Fruit fly (Drosophila melanogaster) whole organism, embryonic: ENCODE results near the gene Eig71Ed.

Experiments used
- ATbp ChIP-seq: fragments of 200-800 bp; sonication (Bioruptor generic); optimal IDR thresholded peaks from 2 replicates; lab custom pipeline; 2017; ENCODE audit warnings: missing biosample characterization, mild to moderate bottlenecking, missing genetic modification characterization, missing genetic modification reagents
- Asciz ChIP-seq: fragments of 200-800 bp; sonication (Bioruptor generic); optimal IDR thresholded peaks from 2 replicates; lab custom pipeline; 2017; ENCODE audit warnings: missing biosample characterization, mild to moderate bottlenecking, missing genetic modification characterization, missing genetic modification reagents
- B-H2 ChIP-seq: fragments of 200-800 bp; sonication (Bioruptor generic); optimal IDR thresholded peaks from 2 replicates; lab custom pipeline; 2018; ENCODE audit warnings: missing biosample characterization, mild to moderate bottlenecking, missing genetic modification characterization
- CG10147 ChIP-seq: fragments of 200-800 bp; sonication (Bioruptor generic); optimal IDR thresholded peaks from 2 replicates; lab custom pipeline; 2019; ENCODE audit warnings: missing biosample characterization, mild to moderate bottlenecking, missing genetic modification characterization, moderate library complexity
- CG10209 ChIP-seq: fragments of 200-800 bp; sonication (Bioruptor generic); optimal IDR thresholded peaks from 3 replicates; lab custom pipeline; 2017; ENCODE audit warnings: missing biosample characterization, mild to moderate bottlenecking, missing genetic modification characterization, missing genetic modification reagents
- CG11085 ChIP-seq: fragments of 200-800 bp; sonication (Bioruptor generic); IDR thresholded peaks from 2 replicates; pipeline ENCODE4 v1.3.6; 2022; ENCODE audit warnings: missing biosample characterization, missing genetic modification characterization
- CG13123 ChIP-seq: fragments of 200-800 bp; sonication (Bioruptor generic); optimal IDR thresholded peaks from 2 replicates; lab custom pipeline; 2016; ENCODE audit warnings: missing biosample characterization, missing genetic modification characterization
- CG1529 ChIP-seq: fragments of 200-800 bp; sonication (Bioruptor generic); optimal IDR thresholded peaks from 3 replicates; lab custom pipeline; 2018; ENCODE audit warnings: missing biosample characterization, missing genetic modification characterization
- CG16815 ChIP-seq: fragments of 200-800 bp; sonication (Bioruptor generic); optimal IDR thresholded peaks from 3 replicates; lab custom pipeline; 2017; ENCODE audit warnings: missing biosample characterization, mild to moderate bottlenecking, missing genetic modification characterization
- CG18011 ChIP-seq: fragments of 200-800 bp; sonication (Bioruptor generic); optimal IDR thresholded peaks from 2 replicates; lab custom pipeline; 2017; ENCODE audit warnings: missing biosample characterization, missing genetic modification characterization, mild to moderate bottlenecking, moderate library complexity, missing genotype
- CG31224 ChIP-seq: fragments of 200-800 bp; sonication (Bioruptor generic); IDR thresholded peaks from 2 replicates; pipeline ENCODE4 v1.3.6; 2022; ENCODE audit warnings: missing biosample characterization, missing genetic modification characterization
- CG6683 ChIP-seq: fragments of 200-800 bp; sonication (Bioruptor generic); optimal IDR thresholded peaks from 2 replicates; lab custom pipeline; 2017; ENCODE audit warnings: missing biosample characterization, mild to moderate bottlenecking, missing genetic modification characterization, missing genetic modification reagents
- CG6689 ChIP-seq: fragments of 200-800 bp; sonication (Bioruptor generic); IDR thresholded peaks from 2 replicates; pipeline ENCODE4 v1.3.6; 2022; ENCODE audit warnings: missing biosample characterization, missing genetic modification characterization
- CG8388 ChIP-seq: fragments of 200-800 bp; sonication (Bioruptor generic); optimal IDR thresholded peaks from 2 replicates; lab custom pipeline; 2019; ENCODE audit warnings: missing biosample characterization, mild to moderate bottlenecking, missing genetic modification characterization, moderate library complexity
- CG8478 ChIP-seq: fragments of >200 bp; optimal IDR thresholded peaks from 2 replicates; lab custom pipeline; 2018
- CG8924 ChIP-seq: fragments of 200-800 bp; optimal IDR thresholded peaks from 3 replicates; lab custom pipeline; 2019; ENCODE audit warnings: missing biosample characterization, mild to moderate bottlenecking, missing genetic modification characterization, moderate library complexity
- CG9215 ChIP-seq: fragments of 200-800 bp; sonication (Bioruptor generic); IDR thresholded peaks from 2 replicates; pipeline ENCODE4 v1.3.6; 2022; ENCODE audit warnings: missing biosample characterization, missing genetic modification characterization
- CkIIα-i1 ChIP-seq: fragments of 200-800 bp; sonication (Bioruptor generic); IDR thresholded peaks from 2 replicates; pipeline ENCODE4 v1.3.6; 2022; ENCODE audit warnings: missing biosample characterization, missing genetic modification characterization
- CrebB ChIP-seq: fragments of 200-800 bp; sonication (Bioruptor generic); optimal IDR thresholded peaks from 3 replicates; lab custom pipeline; 2018; ENCODE audit warnings: missing biosample characterization, mild to moderate bottlenecking, missing genetic modification characterization
- Doc3 ChIP-seq: fragments of 200-800 bp; sonication (Bioruptor generic); IDR thresholded peaks from 3 replicates; pipeline ENCODE4 v1.3.6; 2022; ENCODE audit warnings: missing biosample characterization, missing genetic modification characterization; ENCODE audit not compliant: partially characterized antibody
- Dp ChIP-seq: fragments of 200-800 bp; sonication (Bioruptor generic); optimal IDR thresholded peaks from 2 replicates; lab custom pipeline; 2018; ENCODE audit warnings: missing biosample characterization, mild to moderate bottlenecking, missing genetic modification characterization, moderate library complexity
- Drgx ChIP-seq: fragments of 200-800 bp; sonication (Bioruptor generic); IDR thresholded peaks from 2 replicates; pipeline ENCODE4 v1.3.6; 2022; ENCODE audit warnings: missing biosample characterization, missing genetic modification characterization
- HHEX ChIP-seq: fragments of 200-800 bp; sonication (Bioruptor generic); optimal IDR thresholded peaks from 3 replicates; lab custom pipeline; 2017; ENCODE audit warnings: missing biosample characterization, mild to moderate bottlenecking, missing genetic modification characterization, missing genetic modification reagents
- HLHmδ ChIP-seq: fragments of 200-800 bp; sonication (Bioruptor generic); optimal IDR thresholded peaks from 2 replicates; lab custom pipeline; 2018; ENCODE audit warnings: missing biosample characterization, mild to moderate bottlenecking, missing genetic modification characterization, moderate library complexity
- Kr ChIP-seq: fragments of 200-800 bp; sonication (Bioruptor generic); optimal IDR thresholded peaks from 2 replicates; lab custom pipeline; 2017; ENCODE audit warnings: missing biosample characterization, mild to moderate bottlenecking, missing genetic modification characterization
- PHDP ChIP-seq: fragments of 200-800 bp; sonication (Bioruptor generic); optimal IDR thresholded peaks from 3 replicates; lab custom pipeline; 2018; ENCODE audit warnings: missing biosample characterization, mild to moderate bottlenecking, missing genetic modification characterization, moderate library complexity
- Ssrp ChIP-seq: fragments of 200-800 bp; sonication (Bioruptor generic); optimal IDR thresholded peaks from 2 replicates; lab custom pipeline; 2018; ENCODE audit warnings: missing biosample characterization, mild to moderate bottlenecking, missing genetic modification characterization, moderate library complexity
- bab2 ChIP-seq: fragments of 200-800 bp; sonication (Bioruptor generic); optimal IDR thresholded peaks from 2 replicates; lab custom pipeline; 2016; ENCODE audit warnings: missing biosample characterization, missing genetic modification characterization
- grn ChIP-seq: fragments of 200-800 bp; sonication (Bioruptor generic); optimal IDR thresholded peaks from 3 replicates; lab custom pipeline; 2017; ENCODE audit warnings: missing biosample characterization, missing genetic modification characterization
- gsb-n ChIP-seq: fragments of 200-800 bp; sonication (Bioruptor generic); optimal IDR thresholded peaks from 3 replicates; lab custom pipeline; 2018; ENCODE audit warnings: missing biosample characterization, mild to moderate bottlenecking, missing genetic modification characterization
- kay ChIP-seq: fragments of 200-800 bp; sonication (Bioruptor generic); optimal IDR thresholded peaks from 2 replicates; lab custom pipeline; 2016; ENCODE audit warnings: missing biosample characterization, missing genetic modification characterization
- lab ChIP-seq: fragments of 200-800 bp; sonication (Bioruptor generic); optimal IDR thresholded peaks from 3 replicates; lab custom pipeline; 2017; ENCODE audit warnings: missing biosample characterization, missing genetic modification characterization, mild to moderate bottlenecking, moderate library complexity, missing genetic modification reagents
- lilli ChIP-seq: fragments of 200-800 bp; sonication (Bioruptor generic); optimal IDR thresholded peaks from 3 replicates; lab custom pipeline; 2016; ENCODE audit warnings: missing biosample characterization, missing genetic modification characterization
- lola ChIP-seq, 3 experiments: fragments of >200 bp in 2 of 3; fragments of 200-800 bp in 1 of 3; sonication (Bioruptor generic) in 1 of 3; optimal IDR thresholded peaks; 2 replicates each; lab custom pipeline; 2017 to 2019; ENCODE audit warnings: missing biosample characterization in 3 of 3, missing genetic modification characterization in 3 of 3, mild to moderate bottlenecking in 1 of 3, moderate library complexity in 1 of 3
- luna ChIP-seq: fragments of 200-800 bp; sonication (Bioruptor generic); optimal IDR thresholded peaks from 2 replicates; lab custom pipeline; 2016; ENCODE audit warnings: missing biosample characterization, missing genetic modification characterization
- oc ChIP-seq: fragments of 200-800 bp; sonication (Bioruptor generic); optimal IDR thresholded peaks from 2 replicates; lab custom pipeline; 2018; ENCODE audit warnings: missing biosample characterization, mild to moderate bottlenecking, missing genetic modification characterization, moderate library complexity
- pb ChIP-seq: fragments of 200-800 bp; sonication (Bioruptor generic); optimal IDR thresholded peaks from 3 replicates; lab custom pipeline; 2016; ENCODE audit warnings: missing biosample characterization, missing genetic modification characterization
- pnt ChIP-seq: fragments of 200-800 bp; sonication (Bioruptor generic); optimal IDR thresholded peaks from 3 replicates; lab custom pipeline; 2016; ENCODE audit warnings: missing biosample characterization, missing genetic modification characterization
- prd ChIP-seq, 3 experiments: fragments of >200 bp in 2 of 3; fragments of 200-800 bp in 1 of 3; sonication (Bioruptor generic) in 1 of 3; optimal IDR thresholded peaks in 2 of 3; IDR thresholded peaks in 1 of 3; 2 replicates in 2 of 3; 3 replicates in 1 of 3; pipeline versions ENCODE4 v1.3.6 to Lab custom; 2017 to 2022; ENCODE audit warnings: missing biosample characterization in 1 of 3, missing genetic modification characterization in 1 of 3
- ranshi ChIP-seq: fragments of 200-800 bp; sonication (Bioruptor generic); IDR thresholded peaks from 2 replicates; pipeline ENCODE4 v1.3.6; 2022; ENCODE audit warnings: missing biosample characterization, missing genetic modification characterization
- repo ChIP-seq: fragments of 200-800 bp; sonication (Bioruptor generic); optimal IDR thresholded peaks from 2 replicates; lab custom pipeline; 2016; ENCODE audit warnings: missing biosample characterization, missing genetic modification characterization
- scrt ChIP-seq: fragments of 200-800 bp; sonication (Bioruptor generic); optimal IDR thresholded peaks from 2 replicates; lab custom pipeline; 2018; ENCODE audit warnings: missing biosample characterization, mild to moderate bottlenecking, missing genetic modification characterization, moderate library complexity
- seq ChIP-seq: fragments of 200-800 bp; sonication (Bioruptor generic); IDR thresholded peaks from 2 replicates; pipeline ENCODE4 v1.3.6; 2022; ENCODE audit warnings: missing biosample characterization, missing genetic modification characterization
- sim ChIP-seq: fragments of 200-800 bp; sonication (Bioruptor generic); IDR thresholded peaks from 2 replicates; pipeline ENCODE4 v1.3.6; 2022; ENCODE audit warnings: missing biosample characterization, missing genetic modification characterization
- unc-4 ChIP-seq: fragments of 200-800 bp; sonication (Bioruptor generic); IDR thresholded peaks from 2 replicates; pipeline ENCODE4 v1.3.6; 2022; ENCODE audit warnings: missing biosample characterization, missing genetic modification characterization; ENCODE audit not compliant: partially characterized antibody
- z ChIP-seq: fragments of 200-800 bp; sonication (Bioruptor generic); IDR thresholded peaks from 3 replicates; pipeline ENCODE4 v1.3.6; 2022; ENCODE audit warnings: missing biosample characterization, missing genetic modification characterization
- zen2 ChIP-seq: fragments of 200-800 bp; sonication (Bioruptor generic); IDR thresholded peaks from 3 replicates; pipeline ENCODE4 v1.3.6; 2022; ENCODE audit warnings: missing biosample characterization, missing genetic modification characterization; ENCODE audit not compliant: partially characterized antibody
- zfh1 ChIP-seq: fragments of 200-800 bp; sonication (Bioruptor generic); IDR thresholded peaks from 3 replicates; pipeline ENCODE4 v1.3.6; 2022; ENCODE audit warnings: missing biosample characterization, missing genetic modification characterization

Gene Eig71Ed

DNA sequence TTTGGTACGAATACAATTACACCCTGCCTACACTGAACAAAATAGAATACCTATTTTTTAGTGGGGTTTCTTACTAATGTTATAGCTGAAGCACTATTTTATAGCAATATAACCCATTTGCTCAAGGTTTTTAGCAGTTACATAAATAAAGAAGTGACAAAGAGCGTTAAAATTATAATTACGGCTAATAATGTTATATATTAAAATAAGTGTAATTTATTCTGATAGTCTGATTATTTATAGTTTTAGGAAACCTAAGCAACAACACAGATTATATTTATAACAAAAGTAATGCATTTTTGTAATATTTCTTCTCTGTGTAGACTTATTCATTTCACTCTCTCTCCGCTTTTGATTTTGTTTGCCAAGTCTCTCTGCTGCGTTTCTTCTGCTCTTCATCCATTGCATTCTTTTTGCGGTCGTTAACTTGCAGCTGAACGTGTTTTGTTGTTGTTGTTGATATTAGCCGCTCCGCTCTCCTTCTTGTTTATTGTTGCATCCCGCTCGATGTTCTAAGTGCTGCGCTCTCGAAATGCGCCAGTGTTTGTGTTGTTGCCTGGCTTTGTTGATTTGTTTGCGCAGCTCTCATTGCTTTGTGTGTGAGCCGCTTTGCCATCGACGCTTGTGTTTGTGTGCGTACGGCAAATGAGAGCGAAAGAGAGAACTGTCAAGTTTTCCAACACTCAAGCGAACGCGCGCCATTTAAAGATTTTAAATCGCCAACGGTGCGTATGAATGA lies 26.5 kb upstream of the Eig71Ed start (continued):
- TF ChIP-seq CG8388 (GFP tag; lab: Kevin White, UChicago) (peak; percentile 93), kay (peak; percentile 59), Kr (GFP tag; lab: Kevin White, UChicago) (no peak), Doc3 (GFP tag; lab: Robert Waterston, UW) (no peak), CG6683 (peak; percentile 84), Asciz (GFP tag; lab: Kevin White, UChicago) (peak; percentile 91), CG9215 (GFP tag; lab: Robert Waterston, UW) (peak; percentile 87), pnt (peak; percentile 43), oc (tag; lab: Kevin White, UChicago) (peak; percentile 88), Ssrp (tag; lab: Kevin White, UChicago) (peak; percentile 95), lola (GFP tag; optimal IDR thresholded peaks at IDR 0.05; lab: Kevin White, UChicago) (peak in 1 of 3 experiments; percentile 90), HLHmδ (GFP tag; lab: Kevin White, UChicago) (peak; percentile 65), repo (GFP tag; lab: Kevin White, UChicago) (no peak), CG11085 (GFP tag; lab: Robert Waterston, UW) (peak; percentile 55; the same call in 1 of the 2 replicates), CkIIα-i1 (no peak), Dp (GFP tag; lab: Kevin White, UChicago) (peak; percentile 89), PHDP (tag; lab: Kevin White, UChicago) (peak; percentile 95), scrt (GFP tag; lab: Kevin White, UChicago) (peak; percentile 78), CrebB (tag; lab: Kevin White, UChicago) (peak; percentile 52), zfh1 (GFP tag; lab: Robert Waterston, UW) (peak; percentile 66; the same call in 2 of the 3 replicates), lilli (GFP tag; lab: Kevin White, UChicago) (peak; percentile 55), pb (GFP tag; lab: Kevin White, UChicago) (peak; percentile 12), CG6689 (GFP tag; lab: Robert Waterston, UW) (peak; percentile 90), zen2 (GFP tag; lab: Robert Waterston, UW) (no peak), CG31224 (peak; percentile 80), z (GFP tag; lab: Robert Waterston, UW) (no peak), bab2 (GFP tag; lab: Kevin White, UChicago) (peak; percentile 34), CG18011 (GFP tag; lab: Kevin White, UChicago) (peak; percentile 50), CG16815 (GFP tag; lab: Kevin White, UChicago) (peak; percentile 85), lab (peak; percentile 90), CG13123 (no peak), unc-4 (GFP tag; lab: Robert Waterston, UW) (no peak), prd (optimal IDR thresholded peaks at IDR 0.05; lab: Kevin White, UChicago) (no peak), prd (GFP tag; IDR thresholded peaks at IDR 0.05; lab: Robert Waterston, UW) (peak; percentile 88), ranshi (peak; percentile 78), sim (GFP tag; lab: Robert Waterston, UW) (peak; percentile 69; the same call in 1 of the 2 replicates), HHEX (GFP tag; lab: Kevin White, UChicago) (peak; percentile 86), grn (GFP tag; lab: Kevin White, UChicago) (peak; percentile 6), CG8924 (tag; lab: Kevin White, UChicago) (peak; percentile 95), CG1529 (peak; percentile 87), ATbp (peak; percentile 92), gsb-n (tag; lab: Kevin White, UChicago) (peak; percentile 91), luna (GFP tag; lab: Kevin White, UChicago) (no peak), seq (GFP tag; lab: Robert Waterston, UW) (peak; percentile 69), CG10209 (GFP tag; lab: Kevin White, UChicago) (peak; percentile 92), B-H2 (GFP tag; lab: Kevin White, UChicago) (peak; percentile 44), Drgx (GFP tag; lab: Robert Waterston, UW) (peak; percentile 90), CG8478 (lab: Kevin White, UChicago) (no peak), CG10147 (GFP tag; lab: Kevin White, UChicago) (peak; percentile 89)
